Fruit fly (Drosophila melanogaster) whole organism, embryonic: ENCODE results near the gene EMC3.

Source experiments
- C15 ChIP-seq: fragments of 200-800 bp; sonication (Bioruptor generic); IDR thresholded peaks from 3 replicates; pipeline ENCODE4 v1.3.6; 2022; ENCODE audit warnings: missing biosample characterization, missing genetic modification characterization
- CG10209 ChIP-seq: fragments of 200-800 bp; sonication (Bioruptor generic); optimal IDR thresholded peaks from 3 replicates; lab custom pipeline; 2017; ENCODE audit warnings: missing biosample characterization, mild to moderate bottlenecking, missing genetic modification characterization, missing genetic modification reagents
- CG10366 ChIP-seq: fragments of 200-800 bp; sonication (Bioruptor generic); IDR thresholded peaks from 2 replicates; pipeline ENCODE4 v1.3.6; 2022; ENCODE audit warnings: missing biosample characterization, missing genetic modification characterization
- CG11085 ChIP-seq: fragments of 200-800 bp; sonication (Bioruptor generic); IDR thresholded peaks from 2 replicates; pipeline ENCODE4 v1.3.6; 2022; ENCODE audit warnings: missing biosample characterization, missing genetic modification characterization
- CG1233 ChIP-seq: fragments of 200-800 bp; sonication (Bioruptor generic); optimal IDR thresholded peaks from 4 replicates; lab custom pipeline; 2018; ENCODE audit warnings: missing biosample characterization, mild to moderate bottlenecking, missing genetic modification characterization
- CG14014 ChIP-seq: fragments of 200-800 bp; sonication (Bioruptor generic); IDR thresholded peaks from 2 replicates; pipeline ENCODE4 v1.3.6; 2022; ENCODE audit warnings: missing biosample characterization, missing genetic modification characterization
- CG17912 ChIP-seq: fragments of 200-800 bp; sonication (Bioruptor generic); optimal IDR thresholded peaks from 2 replicates; lab custom pipeline; 2018; ENCODE audit warnings: missing biosample characterization, mild to moderate bottlenecking, missing genetic modification characterization
- CG31388 ChIP-seq: fragments of 200-800 bp; sonication (Bioruptor generic); optimal IDR thresholded peaks from 2 replicates; lab custom pipeline; 2016; ENCODE audit warnings: missing biosample characterization, missing genetic modification characterization
- CG3163 ChIP-seq: fragments of 200-800 bp; sonication (Bioruptor generic); optimal IDR thresholded peaks from 3 replicates; lab custom pipeline; 2016; ENCODE audit warnings: missing biosample characterization, missing genetic modification characterization
- CG32532 ChIP-seq: fragments of 200-800 bp; sonication (Bioruptor generic); IDR thresholded peaks from 2 replicates; pipeline ENCODE4 v1.3.6; 2022; ENCODE audit warnings: missing biosample characterization, missing genetic modification characterization
- CG34224 ChIP-seq: fragments of 200-800 bp; sonication (Bioruptor generic); IDR thresholded peaks from 3 replicates; pipeline ENCODE4 v1.3.6; 2022; ENCODE audit warnings: missing biosample characterization, missing genetic modification characterization; ENCODE audit not compliant: partially characterized antibody
- CG4854 ChIP-seq: fragments of 200-800 bp; sonication (Bioruptor generic); optimal IDR thresholded peaks from 2 replicates; lab custom pipeline; 2016; ENCODE audit warnings: missing biosample characterization, missing genetic modification characterization, inconsistent platforms
- CG7745 ChIP-seq: fragments of 200-800 bp; sonication (Bioruptor generic); optimal IDR thresholded peaks from 2 replicates; lab custom pipeline; 2018; ENCODE audit warnings: missing biosample characterization, mild to moderate bottlenecking, missing genetic modification characterization, moderate library complexity
- CG7963 ChIP-seq: fragments of 200-800 bp; sonication (Bioruptor generic); IDR thresholded peaks from 3 replicates; pipeline ENCODE4 v1.3.6; 2022; ENCODE audit warnings: missing biosample characterization, missing genetic modification characterization; ENCODE audit not compliant: partially characterized antibody
- CG8359 ChIP-seq: fragments of 200-800 bp; sonication (Bioruptor generic); optimal IDR thresholded peaks from 2 replicates; lab custom pipeline; 2017; ENCODE audit warnings: missing biosample characterization, mild to moderate bottlenecking, missing genetic modification characterization, borderline replicate concordance
- CG9727 ChIP-seq: fragments of 200-800 bp; sonication (Bioruptor generic); optimal IDR thresholded peaks from 3 replicates; lab custom pipeline; 2017; ENCODE audit warnings: missing biosample characterization, mild to moderate bottlenecking, missing genetic modification characterization
- CG9817 ChIP-seq: fragments of 200-800 bp; sonication (Bioruptor generic); optimal IDR thresholded peaks from 2 replicates; lab custom pipeline; 2018; ENCODE audit warnings: missing biosample characterization, mild to moderate bottlenecking, missing genetic modification characterization, moderate library complexity
- CTCF ChIP-seq: fragments of 200-800 bp; sonication (Bioruptor generic); optimal IDR thresholded peaks from 2 replicates; lab custom pipeline; 2017; ENCODE audit warnings: missing biosample characterization, mild to moderate bottlenecking, missing genetic modification characterization, moderate library complexity
- D19A ChIP-seq: fragments of 200-800 bp; optimal IDR thresholded peaks from 3 replicates; lab custom pipeline; 2019; ENCODE audit warnings: missing biosample characterization, mild to moderate bottlenecking, missing genetic modification characterization, moderate library complexity
- E2f2 ChIP-seq: fragments of 200-800 bp; sonication (Bioruptor generic); IDR thresholded peaks from 2 replicates; pipeline ENCODE4 v1.3.6; 2022; ENCODE audit warnings: missing biosample characterization, missing genetic modification characterization
- Ets65A ChIP-seq: fragments of 200-800 bp; sonication (Bioruptor generic); peaks from one replicate; lab custom pipeline; 2016; ENCODE audit warnings: missing biosample characterization, missing genetic modification characterization
- H15 ChIP-seq: fragments of 200-800 bp; sonication (Bioruptor generic); IDR thresholded peaks from 3 replicates; pipeline ENCODE4 v1.3.6; 2022; ENCODE audit warnings: missing biosample characterization, missing genetic modification characterization
- HHEX ChIP-seq: fragments of 200-800 bp; sonication (Bioruptor generic); optimal IDR thresholded peaks from 3 replicates; lab custom pipeline; 2017; ENCODE audit warnings: missing biosample characterization, mild to moderate bottlenecking, missing genetic modification characterization, missing genetic modification reagents
- Lim3 ChIP-seq: fragments of 200-800 bp; sonication (Bioruptor generic); IDR thresholded peaks from 2 replicates; pipeline ENCODE4 v1.3.6; 2022; ENCODE audit warnings: missing biosample characterization, missing genetic modification characterization
- NC2α ChIP-seq: fragments of 200-800 bp; sonication (Bioruptor generic); optimal IDR thresholded peaks from 2 replicates; lab custom pipeline; 2016; ENCODE audit warnings: missing biosample characterization, missing genetic modification characterization
- PHDP ChIP-seq: fragments of 200-800 bp; sonication (Bioruptor generic); optimal IDR thresholded peaks from 3 replicates; lab custom pipeline; 2018; ENCODE audit warnings: missing biosample characterization, mild to moderate bottlenecking, missing genetic modification characterization, moderate library complexity
- Spps ChIP-seq: fragments of 200-800 bp; sonication (Bioruptor generic); optimal IDR thresholded peaks from 2 replicates; lab custom pipeline; 2018; ENCODE audit warnings: missing biosample characterization, mild to moderate bottlenecking, missing genetic modification characterization
- YL-1 ChIP-seq: fragments of 200-800 bp; sonication (Bioruptor generic); optimal IDR thresholded peaks from 3 replicates; lab custom pipeline; 2017; ENCODE audit warnings: missing biosample characterization, mild to moderate bottlenecking, missing genetic modification characterization
- btn ChIP-seq: fragments of 200-800 bp; sonication (Bioruptor generic); optimal IDR thresholded peaks from 2 replicates; lab custom pipeline; 2016; ENCODE audit warnings: missing biosample characterization, missing genetic modification characterization
- caup ChIP-seq: fragments of 200-800 bp; sonication (Bioruptor generic); optimal IDR thresholded peaks from 3 replicates; lab custom pipeline; 2017; ENCODE audit warnings: missing biosample characterization, mild to moderate bottlenecking, missing genetic modification characterization, moderate library complexity; ENCODE audit not compliant: severe bottlenecking
- corto ChIP-seq: fragments of 200-800 bp; sonication (Bioruptor generic); optimal IDR thresholded peaks from 2 replicates; lab custom pipeline; 2016; ENCODE audit warnings: missing biosample characterization, mild to moderate bottlenecking, missing genetic modification characterization, moderate library complexity
- crc ChIP-seq: fragments of 200-800 bp; sonication (Bioruptor generic); optimal IDR thresholded peaks from 2 replicates; lab custom pipeline; 2016; ENCODE audit warnings: missing biosample characterization, missing genetic modification characterization
- crol ChIP-seq: fragments of 200-800 bp; sonication (Bioruptor generic); IDR thresholded peaks from 2 replicates; pipeline ENCODE4 v1.3.6; 2022; ENCODE audit warnings: missing biosample characterization, missing genetic modification characterization
- dpn ChIP-seq, 2 experiments: fragments of 200-800 bp; sonication (Bioruptor generic); optimal IDR thresholded peaks; 3 replicates each; lab custom pipeline; 2016; ENCODE audit warnings: missing biosample characterization in 2 of 2, missing genetic modification characterization in 2 of 2
- fd102C ChIP-seq: fragments of 200-800 bp; sonication (Bioruptor generic); optimal IDR thresholded peaks from 2 replicates; lab custom pipeline; 2018; ENCODE audit warnings: missing biosample characterization, mild to moderate bottlenecking, missing genetic modification characterization, moderate library complexity
- grau ChIP-seq: fragments of 200-800 bp; optimal IDR thresholded peaks from 3 replicates; lab custom pipeline; 2019; ENCODE audit warnings: missing biosample characterization, mild to moderate bottlenecking, missing genetic modification characterization, moderate library complexity
- gsb ChIP-seq: fragments of 200-800 bp; sonication (Bioruptor generic); IDR thresholded peaks from 2 replicates; pipeline ENCODE4 v1.3.6; 2022; ENCODE audit warnings: missing biosample characterization, missing genetic modification characterization
- ken ChIP-seq: fragments of 200-800 bp; sonication (Bioruptor generic); IDR thresholded peaks from 3 replicates; pipeline ENCODE4 v1.3.6; 2022; ENCODE audit warnings: missing biosample characterization, missing genetic modification characterization
- mam ChIP-seq: fragments of 200-800 bp; sonication (Bioruptor generic); optimal IDR thresholded peaks from 3 replicates; lab custom pipeline; 2016; ENCODE audit warnings: missing biosample characterization, missing genetic modification characterization
- nerfin-2 ChIP-seq: fragments of 200-800 bp; sonication (Bioruptor generic); IDR thresholded peaks from 2 replicates; pipeline ENCODE4 v1.3.6; 2022; ENCODE audit warnings: missing biosample characterization, missing genetic modification characterization; ENCODE audit not compliant: partially characterized antibody
- prd ChIP-seq, 3 experiments: fragments of >200 bp in 2 of 3; fragments of 200-800 bp in 1 of 3; sonication (Bioruptor generic) in 1 of 3; optimal IDR thresholded peaks in 2 of 3; IDR thresholded peaks in 1 of 3; 2 replicates in 2 of 3; 3 replicates in 1 of 3; pipeline versions ENCODE4 v1.3.6 to Lab custom; 2017 to 2022; ENCODE audit warnings: missing biosample characterization in 1 of 3, missing genetic modification characterization in 1 of 3
- pum ChIP-seq: fragments of 200-800 bp; sonication (Bioruptor generic); optimal IDR thresholded peaks from 2 replicates; lab custom pipeline; 2016; ENCODE audit warnings: missing biosample characterization, missing genetic modification characterization
- sima ChIP-seq: fragments of 200-800 bp; sonication (Bioruptor generic); optimal IDR thresholded peaks from 2 replicates; lab custom pipeline; 2016; ENCODE audit warnings: missing biosample characterization, missing genetic modification characterization
- sr ChIP-seq: fragments of 200-800 bp; sonication (Bioruptor generic); IDR thresholded peaks from 3 replicates; pipeline ENCODE4 v1.3.6; 2022; ENCODE audit warnings: missing biosample characterization, missing genetic modification characterization
- stc ChIP-seq: fragments of 200-800 bp; sonication (Bioruptor generic); IDR thresholded peaks from 2 replicates; pipeline ENCODE4 v1.3.6; 2022; ENCODE audit warnings: missing biosample characterization, missing genetic modification characterization
- tgo ChIP-seq: fragments of 200-800 bp; sonication (Bioruptor generic); IDR thresholded peaks from 3 replicates; pipeline ENCODE4 v1.3.6; 2022; ENCODE audit warnings: missing biosample characterization, missing genetic modification characterization
- trh ChIP-seq: fragments of 200-800 bp; sonication (Bioruptor generic); optimal IDR thresholded peaks from 2 replicates; lab custom pipeline; 2016; ENCODE audit warnings: missing biosample characterization, missing genetic modification characterization
- ttk ChIP-seq: fragments of 200-800 bp; sonication (Bioruptor generic); IDR thresholded peaks from 2 replicates; pipeline ENCODE4 v2.1.2; 2022; ENCODE audit warnings: missing biosample characterization, missing genetic modification characterization
- tx ChIP-seq: fragments of 200-800 bp; sonication (Bioruptor generic); optimal IDR thresholded peaks from 2 replicates; lab custom pipeline; 2016; ENCODE audit warnings: missing biosample characterization, missing genetic modification characterization
- vfl ChIP-seq: fragments of 200-800 bp; sonication (Bioruptor generic); optimal IDR thresholded peaks from 2 replicates; lab custom pipeline; 2016; ENCODE audit warnings: missing biosample characterization, missing genetic modification characterization

The EMC3 gene

DNA sequence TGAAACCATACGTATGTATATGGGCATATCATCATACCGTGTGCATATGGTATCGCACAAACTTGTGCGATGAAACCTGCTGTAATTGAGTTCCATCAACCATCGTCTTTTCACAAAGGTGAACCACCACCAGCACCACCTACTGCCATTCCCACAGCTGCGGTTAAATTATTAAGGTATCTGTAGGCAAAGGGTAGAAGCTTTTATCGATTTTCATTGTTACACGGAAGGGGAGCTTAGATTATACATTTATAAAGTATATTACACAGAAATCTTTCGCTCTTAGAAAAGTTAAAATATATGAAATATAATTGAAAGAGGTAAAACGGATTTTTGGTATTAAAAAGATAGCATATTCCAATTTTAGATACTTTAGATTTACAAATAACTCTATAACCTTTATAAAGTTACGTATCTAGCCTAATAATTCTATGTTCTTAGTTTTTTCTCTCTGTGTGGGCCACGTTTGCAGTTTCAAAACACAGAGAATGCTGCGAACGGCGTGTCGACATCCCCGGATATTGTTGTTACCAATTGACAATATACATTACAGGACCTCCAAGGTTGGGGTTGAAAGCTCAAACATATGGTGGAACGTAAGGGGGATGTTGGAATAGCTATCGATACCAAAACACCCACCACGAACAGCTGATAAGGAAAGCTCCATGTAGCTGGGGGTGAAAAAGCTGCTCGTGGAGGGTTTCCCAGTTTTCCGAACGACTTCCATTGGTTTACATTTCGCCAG, 28.4 kb upstream of the EMC3 start, which contains the start of gene CG6495 (continued):
- peak; percentile 47 for TF ChIP-seq CG10209 (GFP tag; lab: Kevin White, UChicago)
- no peak for TF ChIP-seq CG17912 (GFP tag; lab: Kevin White, UChicago)
- no peak for TF ChIP-seq Lim3
- no peak for TF ChIP-seq trh
- TF ChIP-seq C15 (GFP tag; lab: Robert Waterston, UW) = no peak
- TF ChIP-seq E2f2 = no peak
- TF ChIP-seq CG4854 (GFP tag; lab: Kevin White, UChicago) = no peak
- no peak for TF ChIP-seq CG8359
- no peak for TF ChIP-seq vfl (GFP tag; lab: Kevin White, UChicago)
- TF ChIP-seq ttk (GFP tag; lab: Robert Waterston, UW) = no peak
- no peak for TF ChIP-seq prd (optimal IDR thresholded peaks at IDR 0.05; lab: Kevin White, UChicago)
- 0 out of 3 replicates have a peak, but pooled peaks have one; percentile 24 for TF ChIP-seq prd (GFP tag; IDR thresholded peaks at IDR 0.05; lab: Robert Waterston, UW)
- TF ChIP-seq tgo (GFP tag; lab: Robert Waterston, UW) = peak; percentile 50; the same call in 2 of the 3 replicates
- TF ChIP-seq stc (GFP tag; lab: Robert Waterston, UW) = peak; percentile 51; the same call in 1 of the 2 replicates
- TF ChIP-seq gsb (GFP tag; lab: Robert Waterston, UW) = no peak
- peak; percentile 55 for TF ChIP-seq CG9727 (GFP tag; lab: Kevin White, UChicago)
- TF ChIP-seq crol (GFP tag; lab: Robert Waterston, UW) = no peak
- TF ChIP-seq grau (tag; lab: Kevin White, UChicago) = peak; percentile 74
- no peak for TF ChIP-seq CG10366 (GFP tag; lab: Robert Waterston, UW)
- TF ChIP-seq CG9817 (tag; lab: Kevin White, UChicago) = peak; percentile 32
- no peak for TF ChIP-seq sima (GFP tag; lab: Kevin White, UChicago)
- no peak for TF ChIP-seq nerfin-2 (GFP tag; lab: Robert Waterston, UW)
- TF ChIP-seq CG3163 (GFP tag; lab: Kevin White, UChicago) = no peak
- no peak for TF ChIP-seq CG7745 (tag; lab: Kevin White, UChicago)
- no peak for TF ChIP-seq CG11085 (GFP tag; lab: Robert Waterston, UW)
- TF ChIP-seq crc (GFP tag; lab: Kevin White, UChicago) = no peak
- peak; percentile 23 for TF ChIP-seq mam
- TF ChIP-seq caup (GFP tag; lab: Kevin White, UChicago) = peak; percentile 62
- TF ChIP-seq Spps = no peak
- TF ChIP-seq CG32532 (GFP tag; lab: Robert Waterston, UW) = peak; percentile 56; the same call in 1 of the 2 replicates
- TF ChIP-seq Ets65A (GFP tag; lab: Kevin White, UChicago) = no peak
- peak; percentile 8 to 33 for TF ChIP-seq dpn (GFP tag; optimal IDR thresholded peaks at IDR 0.05; lab: Kevin White, UChicago)
- TF ChIP-seq CG1233 (GFP tag; lab: Kevin White, UChicago) = peak; percentile 30
- TF ChIP-seq CG7963 (GFP tag; lab: Robert Waterston, UW) = no peak
- no peak for TF ChIP-seq tx
- TF ChIP-seq fd102C (GFP tag; lab: Kevin White, UChicago) = no peak
- no peak for TF ChIP-seq ken (GFP tag; lab: Robert Waterston, UW)
- TF ChIP-seq CTCF (GFP tag; lab: Kevin White, UChicago) = no peak
- no peak for TF ChIP-seq pum (GFP tag; lab: Kevin White, UChicago)
- no peak for TF ChIP-seq CG34224 (GFP tag; lab: Robert Waterston, UW)
- no peak for TF ChIP-seq YL-1 (GFP tag; lab: Kevin White, UChicago)
- no peak for TF ChIP-seq sr
- no peak for TF ChIP-seq CG31388 (GFP tag; lab: Kevin White, UChicago)
- peak; percentile 66 for TF ChIP-seq CG14014 (GFP tag; lab: Robert Waterston, UW)
- no peak for TF ChIP-seq NC2α (GFP tag; lab: Kevin White, UChicago)
- no peak for TF ChIP-seq btn (GFP tag; lab: Kevin White, UChicago)
- peak; percentile 76 for TF ChIP-seq PHDP (tag; lab: Kevin White, UChicago)
- peak; percentile 30 for TF ChIP-seq HHEX (GFP tag; lab: Kevin White, UChicago)
- no peak for TF ChIP-seq H15 (GFP tag; lab: Robert Waterston, UW)
- peak; percentile 57 for TF ChIP-seq D19A (tag; lab: Kevin White, UChicago)
- TF ChIP-seq corto (GFP tag; lab: Kevin White, UChicago) = no peak
